Fruit fly (Drosophila melanogaster): Measurements from ENCODE around the gene CG32235.
A peak's percentile ranks its signal among the peaks of the same experiment; 100 is the strongest.

CG32235 gene

DNA sequence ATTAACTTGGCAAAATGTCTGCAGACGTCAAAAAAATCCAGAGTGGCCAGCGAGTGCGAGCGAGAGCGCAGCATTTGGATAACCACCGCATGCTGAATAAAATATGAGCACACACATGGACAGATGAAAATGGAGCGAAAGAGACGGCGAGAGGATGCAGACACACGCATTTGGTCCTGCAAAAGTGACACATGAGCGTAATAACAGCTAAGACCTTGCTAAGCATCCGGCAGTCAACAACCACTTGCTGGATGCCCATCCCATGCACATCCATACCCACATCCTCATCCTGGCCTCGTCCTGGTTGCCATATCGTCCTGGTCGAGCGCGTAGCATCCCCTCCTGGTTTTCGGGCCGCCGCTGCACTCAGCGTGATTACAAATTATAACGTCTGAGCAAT, 17.6 kb downstream of the CG32235 start:
- no peak for TF ChIP-seq CG34367 (tag; optimal IDR thresholded peaks at IDR 0.05)
- TF ChIP-seq CG8301 (tag; optimal IDR thresholded peaks at IDR 0.05): no peak
- TF ChIP-seq D1 (tag; optimal IDR thresholded peaks at IDR 0.05): no peak
- TF ChIP-seq CG15710 (tag; optimal IDR thresholded peaks at IDR 0.05): no peak
- TF ChIP-seq Pif1B (GFP tag; optimal IDR thresholded peaks at IDR 0.05): no peak
- no peak for TF ChIP-seq fd96Ca (GFP tag; IDR thresholded peaks at IDR 0.05)
- no peak for TF ChIP-seq EcR (GFP tag; optimal IDR thresholded peaks at IDR 0.05)
- TF ChIP-seq Ets98B (GFP tag; IDR thresholded peaks at IDR 0.05): no peak

DNA sequence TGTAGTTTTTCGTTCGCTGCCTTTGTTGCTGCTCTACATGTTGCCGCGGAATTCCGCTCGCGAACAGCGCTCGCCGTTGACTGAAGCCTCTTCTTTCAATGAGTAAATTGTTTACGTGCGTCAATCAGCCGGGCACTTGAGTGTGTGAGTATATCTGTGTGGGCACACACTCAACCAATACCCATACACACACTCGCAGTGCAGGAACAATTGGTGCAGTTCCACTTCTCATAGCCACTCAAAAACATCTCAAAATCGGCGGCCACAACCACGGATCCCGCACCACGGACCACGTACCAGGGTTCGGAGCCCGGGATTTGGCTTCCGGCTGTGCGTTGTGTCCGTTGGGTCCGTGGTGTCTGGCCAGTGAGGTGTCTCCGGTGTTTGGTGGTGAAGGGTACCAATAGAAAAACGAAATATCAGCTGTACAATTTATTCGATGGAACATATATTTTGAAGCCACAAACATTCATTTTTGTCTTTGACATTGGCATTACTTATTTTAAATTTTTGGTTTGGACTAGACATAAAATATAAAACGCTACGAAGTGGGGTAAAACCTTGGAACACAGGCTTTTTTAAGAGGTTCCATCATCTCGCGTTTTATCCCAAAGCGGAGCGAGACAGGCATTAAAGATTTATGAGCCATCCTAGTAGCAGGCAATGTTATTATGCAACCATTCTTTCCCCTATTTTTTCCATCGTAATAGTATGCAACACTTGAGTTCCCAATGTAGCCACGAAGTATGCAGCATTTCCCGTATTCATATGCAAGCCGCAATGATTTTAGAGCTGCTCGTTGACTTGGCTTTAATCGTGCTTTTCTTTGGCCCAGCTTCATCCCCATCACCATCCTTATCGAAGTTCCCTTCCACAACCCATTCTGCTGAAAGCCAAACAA, 20.0 kb downstream of the CG32235 start, which contains the start of gene CG13707:
CG13707 (minus strand) TSS at position 70 of the 901 bp plus-strand sequence.
- peak; percentile 60 for TF ChIP-seq CG32121 (GFP tag; IDR thresholded peaks at IDR 0.05)
- no peak for TF ChIP-seq rn (GFP tag; IDR thresholded peaks at IDR 0.05)
- peak; percentile 23; the same call in 1 of the 2 replicates for TF ChIP-seq CG12605 (GFP tag; IDR thresholded peaks at IDR 0.05)
- TF ChIP-seq fd96Ca (GFP tag; IDR thresholded peaks at IDR 0.05): 0 out of 3 replicates have a peak, but pooled peaks have one; percentile 36
- no peak for TF ChIP-seq CG34367 (tag; optimal IDR thresholded peaks at IDR 0.05)
- TF ChIP-seq CG8301 (tag; optimal IDR thresholded peaks at IDR 0.05): no peak

- TF ChIP-seq CG8301 (tag; optimal IDR thresholded peaks at IDR 0.05) (peak; percentile 79), fd96Ca (GFP tag; IDR thresholded peaks at IDR 0.05) (peak; percentile 62; the same call in 2 of the 3 replicates), CG15710 (tag; optimal IDR thresholded peaks at IDR 0.05) (peak; percentile 79), CG32121 (GFP tag; IDR thresholded peaks at IDR 0.05) (peak; percentile 44; the same call in 1 of the 2 replicates), CG9948 (tag; optimal IDR thresholded peaks at IDR 0.05) (peak; percentile 72), CG17806 (tag; optimal IDR thresholded peaks at IDR 0.05) (peak; percentile 84), CG12605 (GFP tag; IDR thresholded peaks at IDR 0.05) (peak; percentile 56), CG34367 (tag; optimal IDR thresholded peaks at IDR 0.05) (peak; percentile 85), Ets98B (GFP tag; IDR thresholded peaks at IDR 0.05) (peak; percentile 56), CG14655 (GFP tag; optimal IDR thresholded peaks at IDR 0.05) (peak; percentile 83), D1 (tag; optimal IDR thresholded peaks at IDR 0.05) (no peak), CG8159 (tag; optimal IDR thresholded peaks at IDR 0.05) (peak; percentile 87), CG4496 (GFP tag; IDR thresholded peaks at IDR 0.05) (peak; percentile 74), EcR (GFP tag; optimal IDR thresholded peaks at IDR 0.05) (peak; percentile 62), CG13204 (GFP tag; optimal IDR thresholded peaks at IDR 0.05) (peak; percentile 39), Pif1B (GFP tag; optimal IDR thresholded peaks at IDR 0.05) (peak; percentile 67), Snoo (tag; optimal IDR thresholded peaks at IDR 0.05) (no peak), CG10348 (GFP tag; IDR thresholded peaks at IDR 0.05) (no peak), gl (tag; optimal IDR thresholded peaks at IDR 0.05) (peak; percentile 81), Pif1A (GFP tag; optimal IDR thresholded peaks at IDR 0.05) (peak; percentile 63), rn (GFP tag; IDR thresholded peaks at IDR 0.05) (no peak)
Observed at dm6 chr3L:4836353-4836752, 23.9 kb downstream of the CG32235 start.

- TF ChIP-seq CG8159 (tag; optimal IDR thresholded peaks at IDR 0.05) (peak; percentile 37), CG32121 (GFP tag; IDR thresholded peaks at IDR 0.05) (no peak), CG13204 (GFP tag; optimal IDR thresholded peaks at IDR 0.05) (no peak), fd96Ca (GFP tag; IDR thresholded peaks at IDR 0.05) (no peak), CG10348 (GFP tag; IDR thresholded peaks at IDR 0.05) (no peak), Pif1B (GFP tag; optimal IDR thresholded peaks at IDR 0.05) (no peak), Snoo (tag; optimal IDR thresholded peaks at IDR 0.05) (no peak), CG17806 (tag; optimal IDR thresholded peaks at IDR 0.05) (peak; percentile 15), CG34367 (tag; optimal IDR thresholded peaks at IDR 0.05) (no peak), rn (GFP tag; IDR thresholded peaks at IDR 0.05) (no peak), gl (tag; optimal IDR thresholded peaks at IDR 0.05) (no peak), CG4496 (GFP tag; IDR thresholded peaks at IDR 0.05) (0 out of 3 replicates have a peak, but pooled peaks have one; percentile 22), CG9948 (tag; optimal IDR thresholded peaks at IDR 0.05) (no peak), Ets98B (GFP tag; IDR thresholded peaks at IDR 0.05) (peak; percentile 32; the same call in 1 of the 2 replicates), CG15710 (tag; optimal IDR thresholded peaks at IDR 0.05) (peak; percentile 22), CG8301 (tag; optimal IDR thresholded peaks at IDR 0.05) (peak; percentile 38), CG12605 (GFP tag; IDR thresholded peaks at IDR 0.05) (no peak), D1 (tag; optimal IDR thresholded peaks at IDR 0.05) (no peak), CG14655 (GFP tag; optimal IDR thresholded peaks at IDR 0.05) (peak; percentile 57), Pif1A (GFP tag; optimal IDR thresholded peaks at IDR 0.05) (no peak), EcR (GFP tag; optimal IDR thresholded peaks at IDR 0.05) (no peak)
Observed at dm6 chr3L:4835005-4835404, 25.3 kb downstream of the CG32235 start.

DNA sequence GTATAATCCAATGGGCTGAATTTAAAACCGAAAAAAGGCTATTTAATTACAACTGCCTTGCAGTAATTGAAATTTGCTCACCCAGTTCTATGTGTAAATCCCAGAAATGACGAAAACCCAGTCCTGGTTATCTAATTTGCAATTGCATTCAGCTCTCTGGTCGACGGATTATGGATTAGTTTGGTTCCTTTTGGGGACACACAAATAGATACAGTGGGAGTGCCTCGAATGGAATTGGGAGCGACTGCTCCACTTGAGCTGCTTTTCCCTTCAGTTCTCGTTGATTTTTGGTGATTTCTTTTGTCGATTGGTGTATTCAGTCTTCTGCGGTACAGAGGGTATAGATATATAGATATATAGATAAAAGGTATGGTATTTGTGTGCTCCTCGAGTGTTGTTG, 26.8 kb downstream of the CG32235 start, which contains the start of gene CG13708:
CG13708 (minus strand) TSS at position 101 of the 400 bp plus-strand sequence.
- TF ChIP-seq gl (tag; optimal IDR thresholded peaks at IDR 0.05) (no peak), CG14655 (GFP tag; optimal IDR thresholded peaks at IDR 0.05) (no peak), Pif1A (GFP tag; optimal IDR thresholded peaks at IDR 0.05) (no peak), Pif1B (GFP tag; optimal IDR thresholded peaks at IDR 0.05) (no peak), CG17806 (tag; optimal IDR thresholded peaks at IDR 0.05) (no peak), rn (GFP tag; IDR thresholded peaks at IDR 0.05) (no peak), fd96Ca (GFP tag; IDR thresholded peaks at IDR 0.05) (no peak), CG10348 (GFP tag; IDR thresholded peaks at IDR 0.05) (no peak), CG32121 (GFP tag; IDR thresholded peaks at IDR 0.05) (no peak), CG4496 (GFP tag; IDR thresholded peaks at IDR 0.05) (no peak), Snoo (tag; optimal IDR thresholded peaks at IDR 0.05) (no peak), CG15710 (tag; optimal IDR thresholded peaks at IDR 0.05) (no peak), CG12605 (GFP tag; IDR thresholded peaks at IDR 0.05) (no peak), CG8301 (tag; optimal IDR thresholded peaks at IDR 0.05) (no peak), D1 (tag; optimal IDR thresholded peaks at IDR 0.05) (no peak)

Measured in whole organism, pupa.